Worm (Caenorhabditis elegans): Measurements from ENCODE around the gene nhr-147.

DNA sequence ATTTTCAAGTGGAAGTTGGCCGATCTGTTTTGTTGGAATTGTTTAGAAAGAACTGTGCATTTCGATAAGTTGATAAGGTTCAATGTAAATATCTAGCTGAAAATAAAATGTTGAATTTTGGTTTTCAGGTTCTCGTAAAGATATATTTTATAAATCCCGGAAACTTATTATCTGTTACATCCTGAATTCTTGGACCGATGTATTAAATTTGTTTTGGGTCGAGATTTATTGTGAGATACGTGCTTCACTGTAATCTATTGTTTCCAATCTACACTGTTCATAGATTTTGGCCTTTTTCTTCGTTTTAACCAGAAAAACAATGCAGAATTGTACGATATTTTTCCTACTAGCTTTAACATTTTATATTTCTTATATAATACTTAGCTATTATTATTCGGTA, 11.5 kb downstream of the nhr-147 start, which contains the start of gene C03G6.6:
- TF ChIP-seq ama-1 (optimal IDR thresholded peaks at IDR 0.05) (no peak), hmbx-1 (tag; optimal IDR thresholded peaks at IDR 0.05) (no peak), ceh-36 (tag; optimal IDR thresholded peaks at IDR 0.05) (no peak), tbx-11 (GFP tag; IDR thresholded peaks at IDR 0.05) (no peak), hmg-4 (GFP tag; optimal IDR thresholded peaks at IDR 0.05) (no peak), F13C5.2 (tag; optimal IDR thresholded peaks at IDR 0.05) (no peak), sea-1 (GFP tag; conservative IDR thresholded peaks at IDR 0.05) (no peak), pes-1 (GFP tag; IDR thresholded peaks at IDR 0.05) (no peak), aly-1 (tag; optimal IDR thresholded peaks at IDR 0.05) (no peak), ceh-13 (GFP tag; optimal IDR thresholded peaks at IDR 0.05) (no peak), B0310.2 (tag; optimal IDR thresholded peaks at IDR 0.05) (no peak), hnd-1 (tag; optimal IDR thresholded peaks at IDR 0.05) (no peak), tra-4 (tag; optimal IDR thresholded peaks at IDR 0.05) (no peak), tbx-37 (GFP tag; conservative IDR thresholded peaks at IDR 0.05) (no peak)

Measured in whole organism, early embryonic.